Fruit fly (Drosophila melanogaster): Measurements from ENCODE around the gene CG17712.

Gene CG17712

dm6 chr2L:1720846-1721506 is 30.9 kb downstream of the CG17712 start (continued):
- peak; percentile 58 for TF ChIP-seq exex (tag; optimal IDR thresholded peaks at IDR 0.05)
- TF ChIP-seq CG7786 (GFP tag; optimal IDR thresholded peaks at IDR 0.05) = no peak
- TF ChIP-seq Pdp1 (GFP tag; optimal IDR thresholded peaks at IDR 0.05) = peak in 1 of 2 experiments; percentile 4
- TF ChIP-seq fru (optimal IDR thresholded peaks at IDR 0.05) = no peak
- peak; percentile 69 for TF ChIP-seq Med (GFP tag)
- TF ChIP-seq CG30403 (GFP tag; optimal IDR thresholded peaks at IDR 0.05) = no peak
- peak; percentile 1 for TF ChIP-seq CG8290 (GFP tag; optimal IDR thresholded peaks at IDR 0.05)
- no peak for TF ChIP-seq CG8290 (tag; optimal IDR thresholded peaks at IDR 0.05)
- TF ChIP-seq usp (GFP tag; optimal IDR thresholded peaks at IDR 0.05) = no peak
- TF ChIP-seq sug (tag; optimal IDR thresholded peaks at IDR 0.05) = peak; percentile 98
- no peak for TF ChIP-seq MBD-R2 (GFP tag; IDR thresholded peaks at IDR 0.05)
- TF ChIP-seq CG10209 (GFP tag; optimal IDR thresholded peaks at IDR 0.05) = no peak
- TF ChIP-seq CG33213 (GFP tag; optimal IDR thresholded peaks at IDR 0.05) = no peak
- no peak for TF ChIP-seq fd3F (GFP tag; optimal IDR thresholded peaks at IDR 0.05)
- TF ChIP-seq H15 (GFP tag; IDR thresholded peaks at IDR 0.05) = no peak
- no peak for TF ChIP-seq cad (GFP tag; optimal IDR thresholded peaks at IDR 0.05)
- no peak for TF ChIP-seq fd96Cb (tag; optimal IDR thresholded peaks at IDR 0.05)
- no peak for TF ChIP-seq fd64A (GFP tag; optimal IDR thresholded peaks at IDR 0.05)
- no peak for TF ChIP-seq az2 (GFP tag; optimal IDR thresholded peaks at IDR 0.05)
- TF ChIP-seq CHES-1-like (GFP tag; optimal IDR thresholded peaks at IDR 0.05) = no peak
- TF ChIP-seq tx (GFP tag; optimal IDR thresholded peaks at IDR 0.05) = no peak

- TF ChIP-seq Fer2 (tag; optimal IDR thresholded peaks at IDR 0.05) = no peak
- no peak for TF ChIP-seq repo (GFP tag; optimal IDR thresholded peaks at IDR 0.05)
- peak in 1 of 2 experiments; percentile 49 for TF ChIP-seq Pdp1 (GFP tag; optimal IDR thresholded peaks at IDR 0.05)
- TF ChIP-seq ham (GFP tag; IDR thresholded peaks at IDR 0.05) = no peak
- 0 out of 4 replicates have a peak, but pooled peaks have one; percentile 57 for TF ChIP-seq chinmo (GFP tag; IDR thresholded peaks at IDR 0.05; ENCODE audit: partially characterized antibody)
- TF ChIP-seq Poxn (GFP tag; IDR thresholded peaks at IDR 0.05) = no peak
- TF ChIP-seq Med (GFP tag) = peak; percentile 46
- peak; percentile 38 for TF ChIP-seq sug (tag; optimal IDR thresholded peaks at IDR 0.05)
Observed at dm6 chr2L:1719971-1720370, 32.0 kb downstream of the CG17712 start.

dm6 chr2L:1717247-1717646 is 34.7 kb downstream of the CG17712 start:
- TF ChIP-seq CG13894 (tag; optimal IDR thresholded peaks at IDR 0.05) (no peak), CG7987 (GFP tag; optimal IDR thresholded peaks at IDR 0.05) (no peak), CG14667 (GFP tag; IDR thresholded peaks at IDR 0.05) (no peak), mam (GFP tag; optimal IDR thresholded peaks at IDR 0.05) (no peak), Spps (tag; optimal IDR thresholded peaks at IDR 0.05) (no peak), Dip3 (GFP tag; optimal IDR thresholded peaks at IDR 0.05) (no peak), CG13424 (tag; optimal IDR thresholded peaks at IDR 0.05) (no peak), slbo (GFP tag; IDR thresholded peaks at IDR 0.05) (no peak), grn (GFP tag; optimal IDR thresholded peaks at IDR 0.05) (no peak), hb (GFP tag; IDR thresholded peaks at IDR 0.05; ENCODE audit: partially characterized antibody) (no peak), Atf-2 (GFP tag; optimal IDR thresholded peaks at IDR 0.05) (no peak), croc (GFP tag; conservative IDR thresholded peaks at IDR 0.05) (no peak), Pdp1 (GFP tag; optimal IDR thresholded peaks at IDR 0.05) (no peak), CG3838 (GFP tag; optimal IDR thresholded peaks at IDR 0.05) (no peak), CG12391 (tag; optimal IDR thresholded peaks at IDR 0.05) (no peak), Jarid2 (GFP tag; optimal IDR thresholded peaks at IDR 0.05) (no peak)
